Worm (Caenorhabditis elegans) whole organism, midembryonic: ENCODE measurements around the gene Y75B8A.34.

ENCODE experiments used
- T22C8.4 ChIP-seq: fragments of 200-800 bp; sonication (Bioruptor generic); IDR thresholded peaks from 2 replicates; pipeline ENCODE4 v1.3.6; 2022; ENCODE audit warnings: missing genetic modification characterization, missing compliant biosample characterization
- cog-1 ChIP-seq: sonication (generic microtip); optimal IDR thresholded peaks from 2 replicates; lab custom pipeline; 2016; ENCODE audit warnings: missing genetic modification characterization, missing compliant biosample characterization
- flt-1 ChIP-seq: fragments of 200-800 bp; sonication (Bioruptor generic); IDR thresholded peaks from 2 replicates; pipeline ENCODE4 v1.3.6; 2022; ENCODE audit warnings: missing genetic modification characterization, missing compliant biosample characterization
- klf-2 ChIP-seq: fragments of 200-800 bp; sonication (Bioruptor generic); conservative IDR thresholded peaks from 2 replicates; pipeline ENCODE4 v1.3.6; 2022; ENCODE audit warnings: missing genetic modification reagents, missing genetic modification characterization, missing compliant biosample characterization
- med-1 ChIP-seq: sonication (generic microtip); optimal IDR thresholded peaks from 2 replicates; lab custom pipeline; 2017; ENCODE audit warnings: missing genetic modification characterization, mild to moderate bottlenecking, missing compliant biosample characterization, antibody characterized with exemption, missing genetic modification reagents; ENCODE audit not compliant: insufficient read depth
- ref-1 ChIP-seq: fragments of 200-800 bp; sonication (Bioruptor generic); conservative IDR thresholded peaks from 2 replicates; pipeline ENCODE4 v1.3.6; 2022; ENCODE audit warnings: missing genetic modification reagents, missing genetic modification characterization, missing compliant biosample characterization
- tab-1 ChIP-seq: fragments of 200-800 bp; sonication (Bioruptor generic); IDR thresholded peaks from 2 replicates; pipeline ENCODE4 v1.3.6; 2022; ENCODE audit warnings: missing genetic modification characterization, missing compliant biosample characterization
- ztf-23 ChIP-seq: fragments of 200-800 bp; sonication (Bioruptor generic); IDR thresholded peaks from 2 replicates; pipeline ENCODE4 v1.3.6; 2022; ENCODE audit warnings: missing genetic modification reagents, missing genetic modification characterization, missing compliant biosample characterization
- ztf-29 ChIP-seq: fragments of 200-800 bp; sonication (Bioruptor generic); IDR thresholded peaks from 2 replicates; pipeline ENCODE4 v1.3.6; 2022; ENCODE audit warnings: missing genetic modification reagents, missing genetic modification characterization, missing compliant biosample characterization

The Y75B8A.34 gene

ce11 chrIII:12395085-12395484 is 35.7 kb downstream of the Y75B8A.34 start, which contains the start of gene Y49E10.10:
Gene Y49E10.10, plus strand, starts transcription at chrIII:12395465.
- no peak for TF ChIP-seq klf-2 (GFP tag; lab: Robert Waterston, UW)
- TF ChIP-seq ref-1 (GFP tag; lab: Robert Waterston, UW): no peak
- TF ChIP-seq ztf-29 (GFP tag; lab: Robert Waterston, UW): no peak
- no peak for TF ChIP-seq ztf-23
- peak; percentile 84 for TF ChIP-seq T22C8.4 (GFP tag; lab: Robert Waterston, UW)
- TF ChIP-seq flt-1 (GFP tag; lab: Robert Waterston, UW): no peak
- TF ChIP-seq cog-1 (tag; lab: Kevin White, UChicago): no peak

ce11 chrIII:12398468-12398867 is 39.1 kb downstream of the Y75B8A.34 start:
- no peak for TF ChIP-seq T22C8.4 (GFP tag; lab: Robert Waterston, UW)
- TF ChIP-seq flt-1 (GFP tag; lab: Robert Waterston, UW): no peak
- no peak for TF ChIP-seq ztf-29 (GFP tag; lab: Robert Waterston, UW)
- TF ChIP-seq ztf-23: no peak
- TF ChIP-seq cog-1 (tag; lab: Kevin White, UChicago): no peak
- TF ChIP-seq tab-1 (GFP tag; lab: Robert Waterston, UW): no peak
- TF ChIP-seq klf-2 (GFP tag; lab: Robert Waterston, UW): no peak
- no peak for TF ChIP-seq ref-1 (GFP tag; lab: Robert Waterston, UW)

- TF ChIP-seq tab-1 (GFP tag; lab: Robert Waterston, UW): peak; percentile 84
- peak; percentile 29; the same call in 1 of the 2 replicates for TF ChIP-seq T22C8.4 (GFP tag; lab: Robert Waterston, UW)
- TF ChIP-seq cog-1 (tag; lab: Kevin White, UChicago): no peak
- TF ChIP-seq flt-1 (GFP tag; lab: Robert Waterston, UW): peak; percentile 86
- no peak for TF ChIP-seq med-1 (GFP tag; lab: Kevin White, UChicago)
- TF ChIP-seq ztf-23: peak; percentile 47; the same call in 1 of the 2 replicates
- peak; percentile 62 for TF ChIP-seq ztf-29 (GFP tag; lab: Robert Waterston, UW)
- peak; percentile 46; the same call in 1 of the 2 replicates for TF ChIP-seq klf-2 (GFP tag; lab: Robert Waterston, UW)
- TF ChIP-seq ref-1 (GFP tag; lab: Robert Waterston, UW): 0 out of 2 replicates have a peak, but pooled peaks have one; percentile 50
These were observed 40.3 kb downstream of the Y75B8A.34 start for ce11 chrIII:12399709-12400108.

- peak; percentile 70 for TF ChIP-seq T22C8.4 (GFP tag; lab: Robert Waterston, UW)
- no peak for TF ChIP-seq ref-1 (GFP tag; lab: Robert Waterston, UW)
These were observed 50.9 kb downstream of the Y75B8A.34 start for ce11 chrIII:12410304-12410703.
